Fruit fly (Drosophila melanogaster): ENCODE measurements around the gene CG5639.

DNA sequence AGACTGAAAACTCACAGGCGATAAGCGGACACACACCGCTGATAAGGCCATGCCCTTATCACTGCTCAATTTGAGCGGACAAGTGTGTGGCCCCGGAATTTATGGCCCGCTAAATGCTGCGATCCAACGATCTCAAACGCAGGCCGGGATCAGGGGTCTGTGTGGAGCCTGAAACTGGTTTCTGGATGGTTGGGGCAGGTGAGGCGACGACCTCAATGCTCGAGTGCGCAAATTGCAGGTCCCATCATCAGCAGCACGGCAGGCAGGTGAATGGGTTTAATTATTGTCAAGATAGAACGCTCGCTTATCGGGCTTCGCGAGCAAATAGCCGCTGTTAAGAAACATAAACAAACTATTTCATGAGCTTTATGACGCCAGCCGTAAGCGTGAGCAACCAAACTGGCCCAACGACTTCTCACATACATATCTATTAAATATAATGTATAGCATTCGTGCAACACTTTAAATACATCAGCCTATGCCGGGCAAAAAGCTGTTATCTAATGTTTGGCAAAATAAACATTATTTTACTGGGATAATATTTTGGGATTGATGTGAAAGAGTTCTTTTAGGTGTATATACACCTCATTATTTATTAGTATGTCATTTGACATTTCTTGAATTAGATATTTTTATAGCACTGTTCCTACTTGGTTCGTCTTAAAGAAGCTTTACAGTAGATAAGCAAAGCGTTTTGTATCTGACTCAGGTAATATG, 9.8 kb upstream of the CG5639 start:
- TF ChIP-seq Hr96 (GFP tag; optimal IDR thresholded peaks at IDR 0.05) (no peak), CG11617 (GFP tag; optimal IDR thresholded peaks at IDR 0.05) (peak; percentile 18), pad (GFP tag; optimal IDR thresholded peaks at IDR 0.05) (no peak)
